Worm (Caenorhabditis elegans): ENCODE measurements around the gene F49E11.2.

DNA sequence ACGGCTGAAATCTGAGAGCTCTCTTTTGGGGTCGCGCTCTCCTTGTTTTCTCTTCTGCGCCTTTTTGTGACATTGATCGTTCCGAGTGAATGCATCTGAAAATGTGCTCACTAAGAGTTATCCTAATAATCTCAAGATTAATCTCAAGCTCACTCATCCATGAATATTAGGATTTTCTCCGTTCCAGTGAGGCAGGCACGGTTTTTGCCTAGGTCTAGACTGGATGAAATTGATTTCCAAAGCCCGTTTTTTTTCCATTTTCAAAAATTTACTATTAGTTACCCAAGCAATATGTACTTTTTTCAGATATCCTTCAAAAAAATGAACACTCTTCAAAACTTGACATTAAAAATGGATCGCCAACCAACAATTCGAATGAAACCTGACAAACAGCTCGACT lies 3.3 kb upstream of the F49E11.2 start, which contains the start of gene amt-2:
- TF ChIP-seq lin-39 (tag; optimal IDR thresholded peaks at IDR 0.05) (no peak), ets-5 (GFP tag; IDR thresholded peaks at IDR 0.05) (no peak), egl-27 (tag; optimal IDR thresholded peaks at IDR 0.05) (no peak), ztf-11 (tag; optimal IDR thresholded peaks at IDR 0.05) (no peak), dpl-1 (GFP tag; optimal IDR thresholded peaks at IDR 0.05) (no peak), lsy-2 (tag; optimal IDR thresholded peaks at IDR 0.05) (no peak)

Measured in whole organism, L1 larva.